Fruit fly (Drosophila melanogaster): ENCODE data around the gene sowah.

The sowah gene

dm6 chr3L:12490418-12491035 lies 81.8 kb downstream of the sowah start, which contains the start of gene CG10660 (continued):
- TF ChIP-seq CG15269 (tag; optimal IDR thresholded peaks at IDR 0.05) (peak; percentile 91), Atf3 (GFP tag; optimal IDR thresholded peaks at IDR 0.05) (peak; percentile 53), corto (GFP tag; optimal IDR thresholded peaks at IDR 0.05) (peak; percentile 83), shn (GFP tag; optimal IDR thresholded peaks at IDR 0.05) (peak; percentile 22), insv (GFP tag; optimal IDR thresholded peaks at IDR 0.05) (no peak), H15 (GFP tag; IDR thresholded peaks at IDR 0.05) (peak; percentile 84), pho (GFP tag; optimal IDR thresholded peaks at IDR 0.05) (peak; percentile 48), CG15479 (GFP tag; optimal IDR thresholded peaks at IDR 0.05) (no peak), sens-2 (GFP tag; IDR thresholded peaks at IDR 0.05) (peak; percentile 68), Fer2 (tag; optimal IDR thresholded peaks at IDR 0.05) (no peak), CG13775 (GFP tag; optimal IDR thresholded peaks at IDR 0.05) (peak; percentile 76), ash1 (GFP tag; optimal IDR thresholded peaks at IDR 0.05) (peak; percentile 19), peb (GFP tag; IDR thresholded peaks at IDR 0.05) (peak; percentile 75), CG1647 (GFP tag; optimal IDR thresholded peaks at IDR 0.05) (peak; percentile 76), CG2712 (tag; optimal IDR thresholded peaks at IDR 0.05) (peak; percentile 91), tio (GFP tag; optimal IDR thresholded peaks at IDR 0.05) (peak; percentile 70), CG17568 (GFP tag; optimal IDR thresholded peaks at IDR 0.05) (peak; percentile 82), CG7786 (GFP tag; optimal IDR thresholded peaks at IDR 0.05) (peak; percentile 40), kni (GFP tag; optimal IDR thresholded peaks at IDR 0.05) (no peak), CG16863 (GFP tag; optimal IDR thresholded peaks at IDR 0.05) (peak; percentile 74), ci (GFP tag; IDR thresholded peaks at IDR 0.05) (peak; percentile 96), CG7271 (tag; optimal IDR thresholded peaks at IDR 0.05) (peak; percentile 26), CG11560 (tag; IDR thresholded peaks at IDR 0.05) (0 out of 3 replicates have a peak, but pooled peaks have one; percentile 43), GATAe (GFP tag; conservative IDR thresholded peaks at IDR 0.05) (peak; percentile 33; the same call in 1 of the 2 replicates), bcd (GFP tag; optimal IDR thresholded peaks at IDR 0.05) (peak; percentile 89), CG14710 (tag; optimal IDR thresholded peaks at IDR 0.05) (peak; percentile 81), CG18764 (GFP tag; optimal IDR thresholded peaks at IDR 0.05) (peak; percentile 67), inv (GFP tag; IDR thresholded peaks at IDR 0.05; ENCODE audit: partially characterized antibody) (no peak), CG34224 (GFP tag; IDR thresholded peaks at IDR 0.05; ENCODE audit: partially characterized antibody) (no peak), toy (GFP tag; IDR thresholded peaks at IDR 0.05) (0 out of 2 replicates have a peak, but pooled peaks have one; percentile 44), CG16813 (GFP tag; IDR thresholded peaks at IDR 0.05; ENCODE audit: partially characterized antibody) (no peak), CG8290 (GFP tag; optimal IDR thresholded peaks at IDR 0.05) (no peak), CG8290 (tag; optimal IDR thresholded peaks at IDR 0.05) (peak in 1 of 2 experiments; percentile 91), chm (GFP tag; IDR thresholded peaks at IDR 0.05) (peak; percentile 91), CG17912 (GFP tag; optimal IDR thresholded peaks at IDR 0.05) (no peak), Dip2 (GFP tag; IDR thresholded peaks at IDR 0.05) (no peak), CG13123 (GFP tag; optimal IDR thresholded peaks at IDR 0.05) (peak; percentile 27), zfh1 (GFP tag; IDR thresholded peaks at IDR 0.05) (peak; percentile 91), CG17612 (GFP tag; IDR thresholded peaks at IDR 0.05) (peak; percentile 64; the same call in 1 of the 2 replicates), CG13894 (tag; optimal IDR thresholded peaks at IDR 0.05) (no peak), CG2875 (GFP tag; optimal IDR thresholded peaks at IDR 0.05) (peak; percentile 87), CG8089 (GFP tag; optimal IDR thresholded peaks at IDR 0.05) (peak; percentile 32), scrt (GFP tag; optimal IDR thresholded peaks at IDR 0.05) (peak; percentile 69), CG17359 (tag; optimal IDR thresholded peaks at IDR 0.05) (peak; percentile 91), CG3726 (GFP tag; IDR thresholded peaks at IDR 0.05) (0 out of 3 replicates have a peak, but pooled peaks have one; percentile 53), CG1832 (GFP tag; optimal IDR thresholded peaks at IDR 0.05) (no peak), CG6272 (GFP tag; IDR thresholded peaks at IDR 0.05) (no peak), Fer1 (GFP tag; optimal IDR thresholded peaks at IDR 0.05) (peak; percentile 83), CG15011 (GFP tag; optimal IDR thresholded peaks at IDR 0.05) (peak; percentile 79)
